Worm (Caenorhabditis elegans) whole organism, L4/young adult: ENCODE results near the gene T02B11.8.
"Not testable (repeated sequence)": the region's sequence is repeated elsewhere in the genome, so short reads cannot be mapped to it uniquely, and the experiment has no call there.

Experiments
- W03F9.2 ChIP-seq: fragments of 150-350 bp; optimal IDR thresholded peaks from 2 replicates; lab custom pipeline; 2014; ENCODE audit warnings: missing biosample characterization, missing genetic modification characterization
- dao-5 ChIP-seq: sonication (generic microtip); optimal IDR thresholded peaks from 2 replicates; lab custom pipeline; 2016; ENCODE audit warnings: missing genotype, missing genetic modification characterization, moderate library complexity, missing compliant biosample characterization
- him-1 ChIP-seq: sonication (generic microtip); optimal IDR thresholded peaks from 2 replicates; lab custom pipeline; 2016; ENCODE audit warnings: missing genotype, missing genetic modification reagents, missing genetic modification characterization, missing compliant biosample characterization

Gene T02B11.8

DNA sequence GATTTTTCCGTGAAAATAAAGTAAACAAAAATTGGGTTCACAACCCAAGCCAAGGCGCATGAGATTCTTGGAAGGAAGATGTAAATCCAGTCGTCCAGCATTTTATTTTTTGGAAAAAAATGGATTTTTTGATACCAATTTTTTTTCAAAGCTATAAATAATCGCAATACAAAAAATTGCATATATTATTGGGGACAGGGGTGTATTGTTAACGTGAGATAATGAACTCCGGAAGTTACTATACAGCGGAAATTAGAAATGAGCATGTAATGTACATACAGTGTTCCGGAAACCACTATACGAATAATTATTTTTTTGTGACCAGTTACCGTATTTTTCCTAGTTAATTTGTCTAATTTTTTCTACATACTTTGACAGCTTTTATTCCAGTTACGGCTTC, 5.9 kb upstream of the T02B11.8 start, which contains the start of gene srj-38:
Gene srj-38 (minus strand): TSS at position 101 of the 400 bp plus-strand sequence.
- TF ChIP-seq him-1 (no peak), W03F9.2 (no peak), dao-5 (tag; lab: Kevin White, UChicago) (no peak)

DNA sequence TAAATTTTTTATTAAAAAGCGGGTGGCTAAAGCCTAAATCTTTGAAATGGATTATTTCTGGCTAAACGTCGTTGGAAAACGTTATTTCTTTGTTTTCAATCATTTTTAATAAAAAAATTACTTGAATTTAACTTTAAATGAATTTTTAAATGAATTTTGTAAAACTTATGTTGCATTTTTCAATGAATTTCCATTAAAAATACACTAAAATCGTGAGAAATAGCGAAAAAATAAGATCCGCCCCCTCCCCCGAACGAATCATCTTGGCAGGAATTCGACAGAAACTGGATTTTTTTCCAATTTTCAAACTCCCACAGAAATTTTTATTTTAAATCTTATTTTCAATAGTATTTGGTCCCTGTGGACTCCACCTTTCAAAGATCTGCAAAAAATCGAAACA, 704 bp upstream of the T02B11.8 start, which contains the start of gene srg-53:
Gene srg-53 (plus strand): TSS at position 301 of the 400 bp plus-strand sequence.
- TF ChIP-seq dao-5 (tag; lab: Kevin White, UChicago) (no peak), W03F9.2 (no peak), him-1 (no peak)

DNA sequence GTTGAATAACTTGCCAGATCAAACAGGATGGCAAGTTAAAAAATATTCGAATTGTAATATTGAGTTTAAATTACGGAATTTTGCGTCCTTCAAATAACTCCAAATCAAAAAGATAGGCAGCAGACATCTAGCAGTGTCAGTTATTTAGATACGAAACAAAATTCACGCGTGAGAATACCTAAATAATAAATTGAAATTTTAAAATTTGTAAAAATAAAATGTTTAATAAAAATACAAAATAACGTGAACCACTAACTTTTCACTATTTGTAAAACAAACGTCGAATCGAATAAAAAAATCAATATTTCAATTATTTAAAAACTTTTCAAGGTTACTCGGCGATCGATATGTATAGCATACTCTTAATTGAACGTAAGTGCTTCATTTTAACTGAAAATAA, 2.5 kb downstream of the T02B11.8 start, which contains the start of gene T02B11.9:
Gene T02B11.9 (plus strand): TSS at position 301 of the 400 bp plus-strand sequence.
- TF ChIP-seq W03F9.2 (no peak), dao-5 (tag; lab: Kevin White, UChicago) (no peak), him-1 (no peak)

ce11 chrV:871029-871428, 7.4 kb downstream of the T02B11.8 start, which contains the start of gene T02B11.4:
Gene T02B11.4, minus strand, starts transcription at chrV:871129.
- no peak for TF ChIP-seq dao-5 (tag; lab: Kevin White, UChicago)
- TF ChIP-seq him-1, result no peak
- no peak for TF ChIP-seq W03F9.2

DNA sequence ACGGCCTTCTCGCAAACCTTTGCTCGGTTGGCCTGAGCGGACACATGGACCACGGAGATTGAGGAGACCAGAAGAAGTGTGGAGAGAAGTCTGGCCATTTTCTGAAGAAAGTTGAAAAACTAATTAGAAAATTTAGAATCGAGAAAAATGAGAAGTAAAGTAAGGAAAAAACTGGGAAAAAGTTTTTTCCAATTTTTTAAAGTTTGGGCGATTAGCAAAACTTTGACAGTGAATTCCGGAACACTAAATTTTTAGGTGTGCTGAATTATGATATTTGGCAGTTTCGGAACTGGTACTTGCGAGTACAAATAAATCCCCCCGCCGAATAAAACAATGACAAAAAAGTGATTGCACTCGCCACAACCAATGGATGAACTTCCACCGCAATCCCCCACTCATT, 11.7 kb downstream of the T02B11.8 start, which contains the start of gene T02B11.3:
Gene T02B11.3 (minus strand): TSS at position 101 of the 400 bp plus-strand sequence.
- TF ChIP-seq him-1 (no peak), dao-5 (tag; lab: Kevin White, UChicago) (no peak), W03F9.2 (no peak)

DNA sequence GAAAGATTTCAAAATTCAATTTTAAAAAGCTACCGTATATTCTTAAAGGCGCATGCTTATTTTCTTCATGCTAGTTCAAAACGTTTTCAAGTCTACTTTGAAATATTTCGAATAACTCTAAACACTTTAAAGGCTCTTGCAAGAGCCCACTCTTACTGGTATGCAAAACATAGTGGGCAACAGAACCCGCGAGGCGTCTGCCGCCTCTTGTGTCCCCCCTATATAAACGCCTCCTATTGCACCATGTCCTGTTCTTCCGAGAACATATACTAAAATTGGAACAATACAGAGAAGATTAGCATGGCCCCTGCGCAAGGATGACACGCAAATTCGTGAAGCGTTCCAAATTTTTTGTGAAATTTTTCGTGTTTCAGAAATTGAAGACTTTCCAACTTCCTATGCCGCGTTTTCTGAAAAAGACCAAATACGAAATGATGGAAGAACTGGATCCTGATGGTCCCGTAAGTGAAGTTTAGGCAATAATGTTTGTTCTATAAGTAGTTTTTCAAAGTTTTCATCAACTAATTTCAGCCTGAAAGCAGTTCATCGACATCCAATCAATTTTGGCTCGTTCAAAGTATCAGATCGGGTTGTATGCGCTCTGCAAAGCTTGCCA, 19.5 kb downstream of the T02B11.8 start:
- no peak for TF ChIP-seq him-1
- TF ChIP-seq W03F9.2, result no peak
- TF ChIP-seq dao-5 (tag; lab: Kevin White, UChicago), result no peak

- no peak for TF ChIP-seq W03F9.2
- no peak for TF ChIP-seq him-1
- TF ChIP-seq dao-5 (tag; lab: Kevin White, UChicago), result no peak
Measured at ce11 chrV:856549-856948, 21.9 kb downstream of the T02B11.8 start, which contains the start of gene K09C6.2. Gene K09C6.2, plus strand, starts transcription at chrV:856849.

ce11 chrV:854966-855365, 23.5 kb downstream of the T02B11.8 start, which contains the start of gene K09C6.9:
Gene K09C6.9, minus strand, starts transcription at chrV:855066.
- TF ChIP-seq W03F9.2, result no peak
- no peak for TF ChIP-seq dao-5 (tag; lab: Kevin White, UChicago)
- no peak for TF ChIP-seq him-1

ce11 chrV:852184-852583, 26.3 kb downstream of the T02B11.8 start, which contains the start of gene K09C6.3:
Gene K09C6.3, plus strand, starts transcription at chrV:852484.
- no peak for TF ChIP-seq dao-5 (tag; lab: Kevin White, UChicago)
- no peak for TF ChIP-seq W03F9.2
- no peak for TF ChIP-seq him-1

DNA sequence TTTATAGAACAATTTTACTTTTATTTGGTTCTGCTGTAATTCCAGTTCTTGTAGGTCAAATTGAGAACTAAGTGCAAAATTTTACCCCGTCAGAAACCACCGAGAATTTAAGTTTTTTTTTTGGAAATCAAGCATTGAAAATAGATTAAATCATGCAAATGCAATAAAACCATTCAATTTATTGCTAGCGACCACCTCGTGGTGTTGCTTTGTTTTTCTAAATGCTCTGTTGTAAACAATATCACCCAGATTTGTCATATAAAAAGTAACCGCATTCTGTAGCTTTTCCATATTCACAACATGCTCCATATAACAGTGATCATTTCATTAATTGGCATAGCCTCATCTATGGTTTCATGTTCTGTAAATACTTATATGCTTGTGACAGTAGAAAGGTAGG, 29.0 kb downstream of the T02B11.8 start, which contains the start of gene srbc-12:
Gene srbc-12 (plus strand): TSS at position 301 of the 400 bp plus-strand sequence.
- TF ChIP-seq dao-5 (tag; lab: Kevin White, UChicago) (no peak), him-1 (no peak), W03F9.2 (no peak)

- no peak for TF ChIP-seq W03F9.2
- no peak for TF ChIP-seq him-1
- TF ChIP-seq dao-5 (tag; lab: Kevin White, UChicago), result no peak
Measured at ce11 chrV:849042-849441, 29.4 kb downstream of the T02B11.8 start.

ce11 chrV:847521-847920, 30.9 kb downstream of the T02B11.8 start, which contains the start of gene srbc-13:
Gene srbc-13, plus strand, starts transcription at chrV:847821.
- TF ChIP-seq him-1 (no peak), dao-5 (tag; lab: Kevin White, UChicago) (no peak), W03F9.2 (no peak)

DNA sequence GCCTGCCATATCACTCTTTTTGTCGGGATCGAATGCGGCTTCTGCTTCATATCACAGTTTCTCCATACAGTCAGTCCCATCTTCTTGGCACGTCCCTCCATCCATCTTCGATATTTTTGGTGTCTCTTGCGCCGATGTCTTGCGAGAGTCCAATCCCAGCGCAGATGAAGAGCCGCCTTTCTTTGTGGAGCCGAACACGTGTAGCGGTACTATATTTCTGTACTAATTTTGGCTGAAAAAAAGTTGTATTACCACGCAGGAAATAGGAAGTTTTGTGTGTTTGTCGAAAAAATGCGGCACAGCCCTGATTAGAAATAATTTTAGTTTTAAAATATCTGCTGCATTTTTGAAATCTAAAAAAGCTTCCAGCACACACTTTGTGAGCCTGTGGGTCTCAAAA, 35.3 kb downstream of the T02B11.8 start, which contains the start of gene K09C6.8:
Gene K09C6.8 (minus strand): TSS at position 101 of the 400 bp plus-strand sequence.
- TF ChIP-seq him-1; dao-5 (tag; lab: Kevin White, UChicago); W03F9.2: not testable (repeated sequence)

ce11 chrV:842611-843010, 35.9 kb downstream of the T02B11.8 start:
- TF ChIP-seq dao-5 (tag; lab: Kevin White, UChicago) (no peak), him-1 (no peak), W03F9.2 (no peak)

- TF ChIP-seq W03F9.2; him-1; dao-5 (tag; lab: Kevin White, UChicago): not testable (repeated sequence)
Measured at ce11 chrV:838984-839471, 39.4 kb downstream of the T02B11.8 start, which contains the start of the genes K09C6.7 and K09C6.10. Gene K09C6.7, minus strand, starts transcription at chrV:839084. Gene K09C6.10, plus strand, starts transcription at chrV:839421.
